Worm (Caenorhabditis elegans) whole organism, L3 larva: Measurements from ENCODE around the gene asm-2.

Experiments used
- aly-2 ChIP-seq: fragments of 150-350 bp; optimal IDR thresholded peaks from 2 replicates; lab custom pipeline; 2014; ENCODE audit warnings: missing biosample characterization, missing genetic modification characterization
- ama-1 ChIP-seq: fragments of 150-350 bp; optimal IDR thresholded peaks from 2 replicates; lab custom pipeline; 2018
- ceh-16 ChIP-seq: sonication (generic microtip); optimal IDR thresholded peaks from 2 replicates; lab custom pipeline; 2017; ENCODE audit warnings: missing biosample characterization, missing genetic modification characterization
- daf-12 ChIP-seq: fragments of 150-350 bp; optimal IDR thresholded peaks from 2 replicates; lab custom pipeline; 2014; ENCODE audit warnings: missing biosample characterization, missing genetic modification reagents, missing genetic modification characterization
- egl-27 ChIP-seq: sonication (generic microtip); optimal IDR thresholded peaks from 4 replicates; lab custom pipeline; 2017; ENCODE audit warnings: missing biosample characterization, missing genetic modification reagents, missing genetic modification characterization
- egl-5 ChIP-seq: fragments of 150-350 bp; optimal IDR thresholded peaks from 2 replicates; lab custom pipeline; 2017; ENCODE audit warnings: missing biosample characterization, missing genetic modification reagents, missing genetic modification characterization, inconsistent platforms
- elt-1 ChIP-seq: fragments of 150-350 bp; optimal IDR thresholded peaks from 2 replicates; lab custom pipeline; 2014; ENCODE audit warnings: missing biosample characterization, missing genetic modification characterization
- elt-2 ChIP-seq: sonication (generic microtip); optimal IDR thresholded peaks from 2 replicates; lab custom pipeline; 2016; ENCODE audit warnings: missing genetic modification reagents, mild to moderate bottlenecking, missing genetic modification characterization, missing compliant biosample characterization
- eor-1 ChIP-seq, 2 experiments: fragments of 150-350 bp; optimal IDR thresholded peaks; 2 replicates each; lab custom pipeline; 2014 to 2018; ENCODE audit warnings: missing biosample characterization in 2 of 2, missing genetic modification characterization in 2 of 2
- fkh-10 ChIP-seq: sonication (generic microtip); optimal IDR thresholded peaks from 2 replicates; lab custom pipeline; 2017; ENCODE audit warnings: missing biosample characterization, missing genetic modification reagents, missing genetic modification characterization
- fkh-2 ChIP-seq: fragments of 150-350 bp; optimal IDR thresholded peaks from 2 replicates; lab custom pipeline; 2014; ENCODE audit warnings: missing biosample characterization, missing genetic modification reagents, missing genetic modification characterization
- fos-1 ChIP-seq: fragments of 150-350 bp; optimal IDR thresholded peaks from 2 replicates; lab custom pipeline; 2014; ENCODE audit warnings: missing biosample characterization, missing genetic modification characterization
- hmg-11 ChIP-seq: sonication (generic microtip); optimal IDR thresholded peaks from 2 replicates; lab custom pipeline; 2016; ENCODE audit warnings: missing genetic modification characterization, missing compliant biosample characterization
- jun-1 ChIP-seq: fragments of 150-350 bp; optimal IDR thresholded peaks from 2 replicates; lab custom pipeline; 2014; ENCODE audit warnings: missing biosample characterization, missing genetic modification reagents, missing genetic modification characterization
- lin-15B ChIP-seq: fragments of 150-350 bp; optimal IDR thresholded peaks from 2 replicates; lab custom pipeline; 2014; ENCODE audit warnings: missing biosample characterization, missing genetic modification characterization
- lin-39 ChIP-seq: fragments of 150-350 bp; optimal IDR thresholded peaks from 2 replicates; lab custom pipeline; 2018; ENCODE audit warnings: missing biosample characterization, missing genetic modification reagents, missing genetic modification characterization
- lsy-12 ChIP-seq: sonication (generic microtip); optimal IDR thresholded peaks from 2 replicates; lab custom pipeline; 2016; ENCODE audit warnings: mild to moderate bottlenecking, missing genetic modification characterization, missing compliant biosample characterization
- mdl-1 ChIP-seq: fragments of 150-350 bp; optimal IDR thresholded peaks from 2 replicates; lab custom pipeline; 2014; ENCODE audit warnings: missing biosample characterization, missing genetic modification characterization
- mml-1 ChIP-seq: fragments of 150-350 bp; sonication (generic microtip); optimal IDR thresholded peaks from 3 replicates; lab custom pipeline; 2014; ENCODE audit warnings: missing biosample characterization, missing genetic modification characterization
- nfya-1 ChIP-seq: sonication (generic microtip); optimal IDR thresholded peaks from 2 replicates; lab custom pipeline; 2017; ENCODE audit warnings: missing genetic modification characterization, mild to moderate bottlenecking, missing compliant biosample characterization, antibody characterized with exemption, moderate library complexity; ENCODE audit not compliant: insufficient read depth
- nhr-23 ChIP-seq: fragments of 150-350 bp; optimal IDR thresholded peaks from 2 replicates; lab custom pipeline; 2014; ENCODE audit warnings: missing biosample characterization, missing genetic modification reagents, missing genetic modification characterization
- nhr-25 ChIP-seq: sonication (generic microtip); optimal IDR thresholded peaks from 2 replicates; lab custom pipeline; 2017; ENCODE audit warnings: missing biosample characterization, missing genetic modification characterization
- nhr-28 ChIP-seq: fragments of 150-350 bp; optimal IDR thresholded peaks from 2 replicates; lab custom pipeline; 2014; ENCODE audit warnings: missing biosample characterization, missing genetic modification characterization
- nhr-67 ChIP-seq: fragments of 150-350 bp; optimal IDR thresholded peaks from 2 replicates; lab custom pipeline; 2014; ENCODE audit warnings: missing biosample characterization, missing genetic modification characterization
- nhr-77 ChIP-seq: fragments of 150-350 bp; optimal IDR thresholded peaks from 2 replicates; lab custom pipeline; 2014; ENCODE audit warnings: missing biosample characterization, missing genetic modification characterization
- pha-4 ChIP-seq: fragments of 150-350 bp; optimal IDR thresholded peaks from 2 replicates; lab custom pipeline; 2014; ENCODE audit warnings: missing biosample characterization, missing genetic modification reagents, missing genetic modification characterization
- pqm-1 ChIP-seq: fragments of 150-350 bp; optimal IDR thresholded peaks from 2 replicates; lab custom pipeline; 2017; ENCODE audit warnings: missing biosample characterization, missing genetic modification characterization, inconsistent platforms
- snpc-4 ChIP-seq: fragments of 150-350 bp; optimal IDR thresholded peaks from 2 replicates; lab custom pipeline; 2014; ENCODE audit warnings: missing biosample characterization, missing genetic modification characterization
- tbx-2 ChIP-seq: sonication (generic microtip); optimal IDR thresholded peaks from 2 replicates; lab custom pipeline; 2016; ENCODE audit warnings: mild to moderate bottlenecking, missing genetic modification characterization, missing compliant biosample characterization
- ztf-11 ChIP-seq: fragments of 150-350 bp; optimal IDR thresholded peaks from 2 replicates; lab custom pipeline; 2014; ENCODE audit warnings: missing biosample characterization, missing genetic modification characterization
- ztf-4 ChIP-seq: fragments of 150-350 bp; optimal IDR thresholded peaks from 2 replicates; lab custom pipeline; 2014; ENCODE audit warnings: missing biosample characterization, missing genetic modification characterization

asm-2 gene

DNA sequence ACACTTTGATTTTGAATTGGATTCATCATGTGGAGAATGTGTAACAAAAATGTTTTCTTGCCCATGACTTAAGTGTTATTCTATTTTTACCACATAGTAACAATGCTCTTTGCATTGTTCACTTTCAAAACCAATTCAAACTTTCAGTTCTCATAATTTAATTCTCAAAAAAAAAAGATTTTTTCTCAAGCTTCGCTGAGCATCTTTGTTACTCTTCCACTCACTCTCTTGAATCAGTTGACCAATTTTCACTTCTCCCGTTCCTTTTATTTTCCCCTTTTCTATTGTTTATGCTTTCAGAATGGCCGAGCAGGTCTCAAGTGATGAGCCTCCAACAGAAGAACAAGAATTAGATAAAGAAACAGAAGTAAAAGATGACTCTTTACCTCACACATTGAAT, 22.1 kb upstream of the asm-2 start, which contains the start of gene oct-2:
Gene oct-2, plus strand, starts transcription at position 301 of the 400 bp plus-strand sequence.
- TF ChIP-seq lsy-12 (tag; lab: Kevin White, UChicago) (no peak), nhr-67 (tag; lab: Kevin White, UChicago) (no peak), fos-1 (no peak), nhr-23 (tag; lab: Kevin White, UChicago) (no peak), jun-1 (tag; lab: Kevin White, UChicago) (no peak), egl-27 (tag; lab: Kevin White, UChicago) (no peak), elt-2 (no peak), aly-2 (tag; lab: Kevin White, UChicago) (no peak), ama-1 (lab: Kevin White, UChicago) (no peak)

DNA sequence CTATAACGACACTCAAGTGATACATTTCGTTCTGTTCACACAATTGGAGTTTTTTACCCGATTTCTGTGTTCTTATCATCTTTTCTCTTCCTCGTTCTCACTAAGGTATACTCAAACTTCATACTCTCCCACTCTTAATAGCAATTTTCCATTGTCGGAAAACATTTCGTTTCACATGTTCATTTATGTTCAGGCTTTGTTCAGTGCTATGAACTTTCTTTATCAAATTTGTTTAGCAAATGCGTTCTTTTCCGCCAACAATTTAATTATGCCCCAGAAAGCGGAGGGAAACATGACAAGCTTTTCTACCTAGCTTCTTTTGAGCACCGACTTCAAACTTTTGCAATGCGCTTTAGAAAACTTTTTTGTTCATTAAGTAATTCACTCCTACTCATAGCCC, 21.4 kb upstream of the asm-2 start:
- TF ChIP-seq elt-2 = peak; percentile 52
- TF ChIP-seq nhr-25 (tag; lab: Kevin White, UChicago) = no peak
- TF ChIP-seq, all 47 proteins: peak for 1

DNA sequence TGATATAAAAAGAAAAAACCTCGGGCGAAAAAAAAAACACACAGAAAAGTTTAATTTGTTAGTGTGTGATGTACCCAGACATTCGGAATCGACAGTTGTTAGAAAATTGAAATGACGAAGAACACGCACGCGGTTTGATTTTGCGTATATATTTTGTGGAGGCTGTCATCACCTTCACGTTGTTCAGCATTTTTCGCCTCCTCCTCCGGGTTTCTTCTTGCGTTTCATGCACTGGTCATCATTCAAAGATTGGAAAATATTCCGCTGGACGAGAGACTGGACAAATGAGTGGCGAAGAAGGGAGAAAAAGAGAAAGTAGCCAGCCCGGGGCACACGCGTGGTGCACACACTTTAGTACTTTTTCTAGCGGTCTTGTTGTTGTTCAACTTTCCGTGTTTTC, 20.8 kb upstream of the asm-2 start:
- TF ChIP-seq mdl-1 (tag; lab: Kevin White, UChicago) (no peak), ztf-4 (tag; lab: Kevin White, UChicago) (no peak), lin-39 (peak; percentile 5), egl-5 (tag; lab: Kevin White, UChicago) (peak; percentile 7), jun-1 (tag; lab: Kevin White, UChicago) (no peak)

DNA sequence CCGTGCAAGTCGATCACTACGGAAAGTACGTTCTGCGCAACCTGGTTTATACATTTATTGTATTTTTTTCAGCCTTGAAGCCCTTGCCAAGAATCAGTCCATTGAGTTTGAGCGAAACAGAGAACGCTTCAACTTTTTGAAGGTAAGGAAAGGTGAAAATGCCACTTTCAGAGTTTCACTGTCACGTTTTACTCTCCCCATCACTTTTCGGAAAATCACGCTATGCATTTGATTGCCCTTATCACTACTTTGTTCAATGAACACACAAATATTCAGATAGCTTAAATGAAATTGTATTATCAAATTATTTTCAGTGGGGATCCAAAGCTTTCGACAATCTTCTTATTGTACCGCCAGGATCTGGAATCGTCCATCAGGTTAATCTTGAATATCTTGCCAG, 16.4 kb upstream of the asm-2 start:
- TF ChIP-seq snpc-4 (no peak), pqm-1 (tag; lab: Kevin White, UChicago) (peak; percentile 77), nfya-1 (tag; lab: Kevin White, UChicago) (no peak), ama-1 (lab: Kevin White, UChicago) (no peak), nhr-77 (no peak), lin-15B (tag; lab: Kevin White, UChicago) (no peak), nhr-28 (tag; lab: Kevin White, UChicago) (no peak), daf-12 (no peak), pha-4 (tag; lab: Kevin White, UChicago) (peak; percentile 42), fkh-2 (tag; lab: Kevin White, UChicago) (no peak), ztf-4 (tag; lab: Kevin White, UChicago) (no peak), mml-1 (tag; lab: Kevin White, UChicago) (no peak), elt-2 (peak; percentile 60)

DNA sequence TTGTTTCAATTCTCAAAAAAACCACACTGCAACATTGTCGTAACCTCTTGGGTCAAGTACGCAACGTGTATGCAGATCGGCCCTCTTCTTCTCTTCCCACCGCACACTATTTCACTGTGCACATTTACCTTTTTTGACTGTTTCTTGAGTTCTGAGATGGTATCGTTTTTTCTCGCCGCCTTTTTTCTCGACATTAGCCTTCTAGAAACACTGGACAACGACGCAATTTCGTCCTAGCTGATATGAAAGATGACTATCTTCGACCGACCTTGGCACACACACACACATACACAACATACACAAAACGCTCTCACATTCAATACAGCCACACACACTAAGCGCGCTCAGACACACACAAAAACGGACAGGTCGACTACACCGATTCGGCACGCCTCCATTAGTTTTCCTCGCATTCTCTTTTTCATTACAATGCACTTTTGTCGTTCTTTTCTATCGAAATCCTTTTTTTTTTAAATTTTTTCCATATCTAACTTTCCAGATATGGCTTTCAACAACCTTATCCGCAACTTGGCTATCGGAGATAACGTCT, 15.4 kb upstream of the asm-2 start, which contains the start of gene aco-1:
Gene aco-1, plus strand, starts transcription at position 500 of the 550 bp plus-strand sequence.
- TF ChIP-seq nhr-25 (tag; lab: Kevin White, UChicago) = peak; percentile 88
- peak; percentile 58 for TF ChIP-seq nhr-23 (tag; lab: Kevin White, UChicago)
- no peak for TF ChIP-seq aly-2 (tag; lab: Kevin White, UChicago)
- peak; percentile 11 for TF ChIP-seq egl-27 (tag; lab: Kevin White, UChicago)
- TF ChIP-seq lin-15B (tag; lab: Kevin White, UChicago) = no peak
- peak; percentile 83 for TF ChIP-seq elt-2
- TF ChIP-seq pqm-1 (tag; lab: Kevin White, UChicago) = peak; percentile 60
- TF ChIP-seq elt-1 = peak; percentile 13
- TF ChIP-seq nhr-28 (tag; lab: Kevin White, UChicago) = no peak
- TF ChIP-seq hmg-11 (tag; lab: Kevin White, UChicago) = peak; percentile 27

DNA sequence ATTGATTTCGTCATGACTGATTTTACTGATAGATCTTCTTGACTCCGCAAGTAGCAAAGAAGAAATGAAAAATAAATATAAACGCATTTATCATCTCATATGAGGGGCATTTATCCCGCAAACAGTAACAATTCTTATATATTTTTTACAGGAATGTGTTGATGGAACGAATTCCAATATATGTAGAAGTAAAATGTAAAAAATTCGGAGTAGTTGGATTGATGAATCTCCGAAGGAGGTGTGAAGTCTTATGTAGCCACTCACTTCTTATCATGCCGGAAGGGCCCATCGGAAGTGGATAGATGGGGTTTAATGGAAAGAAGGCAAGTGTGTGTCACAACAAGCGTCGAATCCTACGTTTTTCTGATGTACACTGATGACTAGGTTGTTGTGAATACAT, 13.7 kb upstream of the asm-2 start, which contains the start of gene gcy-9:
Gene gcy-9, minus strand, starts transcription at position 101 of the 400 bp plus-strand sequence.
- TF ChIP-seq lin-15B (tag; lab: Kevin White, UChicago) (no peak), eor-1 (tag; optimal IDR thresholded peaks at IDR 0.05; lab: Kevin White, UChicago) (no peak), nhr-28 (tag; lab: Kevin White, UChicago) (no peak), ceh-16 (tag; lab: Kevin White, UChicago) (no peak), fkh-10 (GFP tag; lab: Kevin White, UChicago) (no peak), tbx-2 (no peak), ztf-11 (no peak), lsy-12 (tag; lab: Kevin White, UChicago) (no peak), mml-1 (tag; lab: Kevin White, UChicago) (no peak)
